Worm (Caenorhabditis elegans): ENCODE results near the gene Y66H1A.5.
A peak's percentile ranks its signal among the peaks of the same experiment; 100 is the strongest.

Gene Y66H1A.5

ce11 chrIV:410420-410891 is 18.5 kb downstream of the Y66H1A.5 start, which contains the start of gene T07A9.12 (continued):
- TF ChIP-seq unc-55 (GFP tag; optimal IDR thresholded peaks at IDR 0.05), result peak; percentile 19
- no peak for TF ChIP-seq ceh-48 (tag; optimal IDR thresholded peaks at IDR 0.05)
- TF ChIP-seq ceh-19 (GFP tag; optimal IDR thresholded peaks at IDR 0.05), result peak; percentile 26
- no peak for TF ChIP-seq K02D7.2 (tag; optimal IDR thresholded peaks at IDR 0.05)
- TF ChIP-seq ahr-1 (tag; optimal IDR thresholded peaks at IDR 0.05), result peak; percentile 54
- no peak for TF ChIP-seq ceh-30 (tag; optimal IDR thresholded peaks at IDR 0.05)
- TF ChIP-seq pat-9 (tag; optimal IDR thresholded peaks at IDR 0.05), result no peak
- no peak for TF ChIP-seq pha-4 (tag; optimal IDR thresholded peaks at IDR 0.05)
- TF ChIP-seq ets-4 (tag; optimal IDR thresholded peaks at IDR 0.05), result peak; percentile 70
- peak; percentile 34 for TF ChIP-seq dmd-4 (tag; optimal IDR thresholded peaks at IDR 0.05; ENCODE audit: borderline replicate concordance)
- TF ChIP-seq odd-2 (tag; optimal IDR thresholded peaks at IDR 0.05), result no peak
- TF ChIP-seq lin-11 (tag; optimal IDR thresholded peaks at IDR 0.05), result no peak
- TF ChIP-seq hlh-6 (tag; optimal IDR thresholded peaks at IDR 0.05), result peak; percentile 3
- TF ChIP-seq ztf-16 (tag; optimal IDR thresholded peaks at IDR 0.05), result peak; percentile 37
- TF ChIP-seq che-1 (tag; optimal IDR thresholded peaks at IDR 0.05), result no peak
- peak; percentile 90 for TF ChIP-seq ref-2 (tag; optimal IDR thresholded peaks at IDR 0.05)
- peak; percentile 50 for TF ChIP-seq ceh-18 (tag; optimal IDR thresholded peaks at IDR 0.05)
- no peak for TF ChIP-seq sox-2 (GFP tag; IDR thresholded peaks at IDR 0.05)
- TF ChIP-seq fkh-6 (tag; optimal IDR thresholded peaks at IDR 0.05), result peak; percentile 58
- peak; percentile 80 for TF ChIP-seq hlh-8 (tag; optimal IDR thresholded peaks at IDR 0.05)

- TF ChIP-seq elt-4 (tag; optimal IDR thresholded peaks at IDR 0.05), result no peak
- TF ChIP-seq C38D4.7 (GFP tag; optimal IDR thresholded peaks at IDR 0.05), result no peak
- no peak for TF ChIP-seq dmd-4 (tag; optimal IDR thresholded peaks at IDR 0.05; ENCODE audit: borderline replicate concordance)
- TF ChIP-seq ztf-16 (tag; optimal IDR thresholded peaks at IDR 0.05), result no peak
- TF ChIP-seq ceh-2 (tag; optimal IDR thresholded peaks at IDR 0.05), result no peak
- no peak for TF ChIP-seq elt-2 (tag; optimal IDR thresholded peaks at IDR 0.05)
- TF ChIP-seq C08G9.2 (tag; optimal IDR thresholded peaks at IDR 0.05), result no peak
Observed at ce11 chrIV:409935-410334, 19.0 kb downstream of the Y66H1A.5 start, which contains the start of gene kgb-1. Gene kgb-1, minus strand, starts transcription at chrIV:410035.

- TF ChIP-seq tbx-7 (tag; optimal IDR thresholded peaks at IDR 0.05) (no peak), ceh-19 (GFP tag; optimal IDR thresholded peaks at IDR 0.05) (no peak), syd-9 (tag; optimal IDR thresholded peaks at IDR 0.05) (no peak), ceh-2 (tag; optimal IDR thresholded peaks at IDR 0.05) (no peak), ceh-18 (tag; optimal IDR thresholded peaks at IDR 0.05) (no peak), gmeb-2 (tag; optimal IDR thresholded peaks at IDR 0.05) (no peak), fax-1 (tag; optimal IDR thresholded peaks at IDR 0.05) (no peak), ceh-34 (tag; optimal IDR thresholded peaks at IDR 0.05) (no peak), ceh-9 (tag; optimal IDR thresholded peaks at IDR 0.05) (no peak), nhr-232 (tag; optimal IDR thresholded peaks at IDR 0.05) (no peak)
Observed at ce11 chrIV:408892-409291, 20.0 kb downstream of the Y66H1A.5 start.

- TF ChIP-seq ceh-9 (tag; optimal IDR thresholded peaks at IDR 0.05) (no peak), ceh-22 (tag; optimal IDR thresholded peaks at IDR 0.05) (no peak), pha-4 (tag; optimal IDR thresholded peaks at IDR 0.05) (no peak), lim-6 (tag; optimal IDR thresholded peaks at IDR 0.05) (no peak), ztf-16 (tag; optimal IDR thresholded peaks at IDR 0.05) (no peak), K09A11.1 (tag; optimal IDR thresholded peaks at IDR 0.05; ENCODE audit: insufficient read depth) (no peak), elt-2 (tag; optimal IDR thresholded peaks at IDR 0.05) (no peak), syd-9 (tag; optimal IDR thresholded peaks at IDR 0.05) (no peak), ceh-2 (tag; optimal IDR thresholded peaks at IDR 0.05) (no peak), ceh-19 (GFP tag; optimal IDR thresholded peaks at IDR 0.05) (no peak), C38D4.7 (GFP tag; optimal IDR thresholded peaks at IDR 0.05) (no peak), T23F11.4 (GFP tag; optimal IDR thresholded peaks at IDR 0.05) (no peak), ceh-30 (tag; optimal IDR thresholded peaks at IDR 0.05) (no peak), unc-42 (tag; optimal IDR thresholded peaks at IDR 0.05) (no peak), ahr-1 (tag; optimal IDR thresholded peaks at IDR 0.05) (no peak), eyg-1 (tag; optimal IDR thresholded peaks at IDR 0.05) (no peak), pag-3 (tag; optimal IDR thresholded peaks at IDR 0.05; ENCODE audit: borderline replicate concordance) (no peak), ceh-6 (GFP tag; optimal IDR thresholded peaks at IDR 0.05) (no peak)
Observed at ce11 chrIV:401395-401794, 27.5 kb downstream of the Y66H1A.5 start, which contains the start of gene gpa-4. Gene gpa-4, plus strand, starts transcription at chrIV:401695.

Data from whole organism, late embryonic.